Worm (Caenorhabditis elegans) whole organism, late embryonic: ENCODE data around the gene R52.6.

ENCODE experiments used
- C38D4.7 ChIP-seq: fragments of 200-800 bp; sonication (Bioruptor generic); optimal IDR thresholded peaks from 2 replicates; lab custom pipeline; 2018; ENCODE audit warnings: mild to moderate bottlenecking, missing genetic modification characterization, moderate library complexity, missing compliant biosample characterization
- F13H6.1 ChIP-seq: sonication (generic microtip); optimal IDR thresholded peaks from 2 replicates; lab custom pipeline; 2016; ENCODE audit warnings: missing genetic modification characterization, missing compliant biosample characterization
- K09A11.1 ChIP-seq: sonication (generic microtip); optimal IDR thresholded peaks from 2 replicates; lab custom pipeline; 2017; ENCODE audit warnings: antibody characterized with exemption, mild to moderate bottlenecking, missing genetic modification characterization, missing compliant biosample characterization; ENCODE audit not compliant: insufficient read depth
- T23F11.4 ChIP-seq: fragments of 200-800 bp; sonication (Bioruptor generic); optimal IDR thresholded peaks from 2 replicates; lab custom pipeline; 2018; ENCODE audit warnings: mild to moderate bottlenecking, missing genetic modification characterization, missing compliant biosample characterization
- ceh-14 ChIP-seq: sonication (generic microtip); optimal IDR thresholded peaks from 2 replicates; lab custom pipeline; 2016; ENCODE audit warnings: missing genotype, missing genetic modification characterization, missing compliant biosample characterization
- ceh-19 ChIP-seq: fragments of 200-800 bp; sonication (Bioruptor generic); optimal IDR thresholded peaks from 2 replicates; lab custom pipeline; 2018; ENCODE audit warnings: mild to moderate bottlenecking, missing genetic modification characterization, missing compliant biosample characterization
- ceh-2 ChIP-seq: sonication (generic microtip); optimal IDR thresholded peaks from 2 replicates; lab custom pipeline; 2016; ENCODE audit warnings: missing genotype, missing genetic modification characterization, missing compliant biosample characterization
- ceh-22 ChIP-seq: sonication (generic microtip); optimal IDR thresholded peaks from 2 replicates; lab custom pipeline; 2017; ENCODE audit warnings: missing biosample characterization, missing genetic modification characterization
- ceh-24 ChIP-seq: sonication (generic microtip); optimal IDR thresholded peaks from 2 replicates; lab custom pipeline; 2016; ENCODE audit warnings: mild to moderate bottlenecking, missing genetic modification characterization, missing compliant biosample characterization
- ceh-30 ChIP-seq: fragments of 150-350 bp; optimal IDR thresholded peaks from 2 replicates; lab custom pipeline; 2014; ENCODE audit warnings: missing biosample characterization, missing genetic modification characterization
- ceh-31 ChIP-seq: sonication (generic microtip); optimal IDR thresholded peaks from 2 replicates; lab custom pipeline; 2016; ENCODE audit warnings: missing genetic modification characterization, missing compliant biosample characterization
- ceh-34 ChIP-seq: sonication (generic microtip); optimal IDR thresholded peaks from 2 replicates; lab custom pipeline; 2016; ENCODE audit warnings: mild to moderate bottlenecking, missing genetic modification characterization, missing compliant biosample characterization
- ceh-45 ChIP-seq: fragments of 200-800 bp; sonication (Bioruptor generic); IDR thresholded peaks from 2 replicates; pipeline ENCODE4 v1.3.6; 2022; ENCODE audit warnings: missing genetic modification reagents, missing genetic modification characterization, missing compliant biosample characterization
- ceh-6 ChIP-seq: fragments of 200-800 bp; sonication (Bioruptor generic); optimal IDR thresholded peaks from 2 replicates; lab custom pipeline; 2018; ENCODE audit warnings: mild to moderate bottlenecking, missing genetic modification characterization, missing compliant biosample characterization
- ceh-9 ChIP-seq: sonication (generic microtip); optimal IDR thresholded peaks from 2 replicates; lab custom pipeline; 2016; ENCODE audit warnings: mild to moderate bottlenecking, missing genetic modification characterization, inconsistent platforms, missing compliant biosample characterization
- che-1 ChIP-seq: sonication (generic microtip); optimal IDR thresholded peaks from 2 replicates; lab custom pipeline; 2016; ENCODE audit warnings: mild to moderate bottlenecking, missing genetic modification characterization, missing compliant biosample characterization
- dmd-4 ChIP-seq: sonication (generic microtip); optimal IDR thresholded peaks from 2 replicates; lab custom pipeline; 2016; ENCODE audit warnings: borderline replicate concordance, missing genetic modification characterization, missing compliant biosample characterization
- dve-1 ChIP-seq: sonication (generic microtip); optimal IDR thresholded peaks from 2 replicates; lab custom pipeline; 2017; ENCODE audit warnings: antibody characterized with exemption, mild to moderate bottlenecking, missing genetic modification characterization, missing compliant biosample characterization
- elt-2 ChIP-seq: sonication (generic microtip); optimal IDR thresholded peaks from 2 replicates; lab custom pipeline; 2016; ENCODE audit warnings: missing genetic modification reagents, missing genetic modification characterization, missing compliant biosample characterization
- elt-4 ChIP-seq: sonication (generic microtip); optimal IDR thresholded peaks from 2 replicates; lab custom pipeline; 2016; ENCODE audit warnings: missing genetic modification characterization, missing compliant biosample characterization
- ets-4 ChIP-seq: sonication (generic microtip); optimal IDR thresholded peaks from 2 replicates; lab custom pipeline; 2016; ENCODE audit warnings: missing genetic modification characterization, missing compliant biosample characterization
- fkh-10 ChIP-seq: fragments of 150-350 bp; optimal IDR thresholded peaks from 2 replicates; lab custom pipeline; 2014; ENCODE audit warnings: missing biosample characterization, missing genetic modification reagents, missing genetic modification characterization
- gmeb-2 ChIP-seq: sonication (generic microtip); optimal IDR thresholded peaks from 2 replicates; lab custom pipeline; 2016; ENCODE audit warnings: missing genetic modification characterization, inconsistent platforms, missing compliant biosample characterization
- hlh-15 ChIP-seq: sonication (generic microtip); optimal IDR thresholded peaks from 2 replicates; lab custom pipeline; 2016; ENCODE audit warnings: missing genetic modification characterization, missing compliant biosample characterization
- nfya-1 ChIP-seq: sonication (generic microtip); optimal IDR thresholded peaks from 2 replicates; lab custom pipeline; 2017; ENCODE audit warnings: missing genetic modification characterization, mild to moderate bottlenecking, missing compliant biosample characterization, antibody characterized with exemption, moderate library complexity
- nhr-11 ChIP-seq: fragments of 150-350 bp; optimal IDR thresholded peaks from 2 replicates; lab custom pipeline; 2014; ENCODE audit warnings: missing biosample characterization, missing genetic modification characterization
- npax-4 ChIP-seq: sonication (generic microtip); optimal IDR thresholded peaks from 2 replicates; lab custom pipeline; 2016; ENCODE audit warnings: missing genetic modification characterization, missing compliant biosample characterization
- pag-3 ChIP-seq: sonication (generic microtip); optimal IDR thresholded peaks from 2 replicates; lab custom pipeline; 2016; ENCODE audit warnings: missing compliant biosample characterization, missing genetic modification characterization, borderline replicate concordance
- pat-9 ChIP-seq: fragments of 200-800 bp; sonication (Bioruptor generic); optimal IDR thresholded peaks from 2 replicates; lab custom pipeline; 2018; ENCODE audit warnings: mild to moderate bottlenecking, missing genetic modification characterization, moderate library complexity, missing compliant biosample characterization
- pros-1 ChIP-seq: fragments of 150-350 bp; optimal IDR thresholded peaks from 2 replicates; lab custom pipeline; 2014; ENCODE audit warnings: missing biosample characterization, missing genetic modification reagents, missing genetic modification characterization
- sox-2 ChIP-seq: fragments of 200-800 bp; sonication (Bioruptor generic); IDR thresholded peaks from 2 replicates; pipeline ENCODE4 v1.3.6; 2022; ENCODE audit warnings: missing genetic modification reagents, missing genetic modification characterization, missing compliant biosample characterization
- syd-9 ChIP-seq: sonication (generic microtip); optimal IDR thresholded peaks from 2 replicates; lab custom pipeline; 2016; ENCODE audit warnings: mild to moderate bottlenecking, missing genetic modification characterization, moderate library complexity, missing compliant biosample characterization
- ttx-3 ChIP-seq: sonication (generic microtip); optimal IDR thresholded peaks from 2 replicates; lab custom pipeline; 2016; ENCODE audit warnings: missing genetic modification reagents, missing genetic modification characterization, missing compliant biosample characterization
- unc-3 ChIP-seq, 2 experiments: fragments of 200-800 bp in 1 of 2; sonication (Bioruptor generic) in 1 of 2; sonication (generic microtip) in 1 of 2; conservative IDR thresholded peaks in 1 of 2; optimal IDR thresholded peaks in 1 of 2; 2 replicates each; pipeline versions ENCODE4 v1.3.6 to Lab custom; 2016 to 2022; ENCODE audit warnings: missing compliant biosample characterization in 2 of 2, missing genetic modification characterization in 2 of 2, missing genetic modification reagents in 1 of 2
- unc-55 ChIP-seq: sonication (generic microtip); optimal IDR thresholded peaks from 2 replicates; lab custom pipeline; 2017; ENCODE audit warnings: missing biosample characterization, missing genetic modification reagents, missing genetic modification characterization
- unc-86 ChIP-seq: sonication (generic microtip); optimal IDR thresholded peaks from 2 replicates; lab custom pipeline; 2016; ENCODE audit warnings: missing genetic modification characterization, missing compliant biosample characterization
- zip-5 ChIP-seq: sonication (generic microtip); optimal IDR thresholded peaks from 2 replicates; lab custom pipeline; 2016; ENCODE audit warnings: missing genetic modification characterization, missing compliant biosample characterization
- ztf-16 ChIP-seq: sonication (generic microtip); optimal IDR thresholded peaks from 2 replicates; lab custom pipeline; 2017; ENCODE audit warnings: missing genetic modification characterization, missing compliant biosample characterization

R52.6 gene

DNA sequence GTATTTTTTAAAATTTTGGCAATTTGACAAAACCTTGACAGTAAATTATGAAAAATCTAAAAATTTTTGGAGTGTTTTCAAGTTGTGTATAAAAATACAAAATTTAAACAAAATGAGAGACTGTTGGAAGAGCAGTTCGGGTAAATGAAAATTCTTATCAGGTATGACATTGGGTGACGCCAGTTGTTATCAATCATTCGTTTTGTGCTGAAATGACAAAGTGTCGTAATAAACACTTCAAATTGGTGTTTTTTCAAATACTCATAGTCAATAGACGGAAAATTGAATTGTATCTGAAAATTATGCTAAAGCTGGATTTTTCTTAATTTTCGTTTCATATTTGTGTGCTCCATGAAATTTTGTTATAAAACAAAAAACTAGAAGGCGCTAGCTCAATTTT lies 9.9 kb upstream of the R52.6 start:
- TF ChIP-seq unc-55 (GFP tag; lab: Kevin White, UChicago) (no peak), K09A11.1 (tag; lab: Kevin White, UChicago) (no peak), unc-86 (tag; lab: Kevin White, UChicago) (no peak), pag-3 (tag; lab: Kevin White, UChicago) (no peak), fkh-10 (no peak), C38D4.7 (no peak), pros-1 (tag; lab: Kevin White, UChicago) (no peak), dmd-4 (tag; lab: Kevin White, UChicago) (no peak), elt-2 (tag; lab: Kevin White, UChicago) (no peak), zip-5 (tag; lab: Kevin White, UChicago) (no peak), gmeb-2 (tag; lab: Kevin White, UChicago) (no peak), ceh-2 (tag; lab: Kevin White, UChicago) (no peak), syd-9 (tag; lab: Kevin White, UChicago) (no peak), ztf-16 (tag; lab: Kevin White, UChicago) (no peak), nhr-11 (tag; lab: Kevin White, UChicago) (no peak), ttx-3 (tag; lab: Kevin White, UChicago) (no peak), ceh-45 (no peak), ceh-14 (tag; lab: Kevin White, UChicago) (no peak), T23F11.4 (GFP tag; lab: Kevin White, UChicago) (no peak), ceh-9 (tag; lab: Kevin White, UChicago) (no peak)
- TF ChIP-seq, all 69 proteins: peak for 0

DNA sequence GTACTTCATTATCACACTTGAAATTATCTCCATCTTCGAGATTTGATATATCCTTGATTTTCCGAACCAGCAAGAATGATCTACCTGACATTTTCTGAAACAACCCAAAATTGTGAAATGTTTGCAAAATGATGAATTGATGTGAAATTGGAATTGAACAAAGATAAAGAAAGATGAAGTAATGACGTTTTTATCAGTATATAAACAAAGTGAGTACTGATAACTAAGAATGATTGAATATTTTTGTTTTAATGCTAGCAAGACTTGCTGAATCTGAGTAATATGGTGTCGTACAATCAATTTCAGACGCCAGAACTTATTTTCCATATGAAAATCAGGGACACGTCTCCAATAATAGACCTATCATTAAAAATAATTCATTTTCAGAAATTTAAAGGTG lies 9.2 kb upstream of the R52.6 start, which contains the start of gene math-37:
Gene math-37 (minus strand): TSS at position 101 of the 400 bp plus-strand sequence.
- TF ChIP-seq ceh-24 (tag; lab: Kevin White, UChicago) = no peak
- no peak for TF ChIP-seq ceh-31 (tag; lab: Kevin White, UChicago)
- TF ChIP-seq unc-3 (GFP tag; conservative IDR thresholded peaks at IDR 0.05; lab: Robert Waterston, UW) = no peak
- no peak for TF ChIP-seq unc-3 (tag; optimal IDR thresholded peaks at IDR 0.05; lab: Kevin White, UChicago)
- no peak for TF ChIP-seq ceh-19 (GFP tag; lab: Kevin White, UChicago)
- TF ChIP-seq ceh-22 (tag; lab: Kevin White, UChicago) = no peak
- TF ChIP-seq dve-1 (tag; lab: Kevin White, UChicago) = no peak
- no peak for TF ChIP-seq ceh-6 (GFP tag; lab: Kevin White, UChicago)
- no peak for TF ChIP-seq K09A11.1 (tag; lab: Kevin White, UChicago)
- TF ChIP-seq elt-4 (tag; lab: Kevin White, UChicago) = no peak

DNA sequence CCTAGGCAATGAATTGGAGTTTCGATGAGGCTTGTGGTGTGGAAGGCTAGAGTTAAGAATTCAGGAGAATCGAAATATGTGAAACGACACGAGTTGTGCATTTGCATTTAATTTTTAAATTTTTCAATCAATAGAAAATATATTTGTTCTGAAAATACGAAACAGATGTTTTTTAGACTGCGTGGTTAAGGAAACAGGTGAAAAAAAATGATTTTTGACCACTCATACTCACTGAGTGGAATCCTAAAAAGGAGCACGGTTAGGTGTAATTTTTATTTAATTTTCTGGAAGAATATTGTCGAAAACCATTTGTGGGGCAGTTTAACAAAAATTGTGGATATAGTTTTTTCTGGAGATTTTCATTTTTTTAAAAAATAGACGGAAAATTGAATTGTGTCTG lies 3.9 kb upstream of the R52.6 start, which contains the start of gene srh-195:
Gene srh-195 (minus strand): TSS at position 101 of the 400 bp plus-strand sequence.
- TF ChIP-seq ceh-30 (tag; lab: Kevin White, UChicago) = no peak
- no peak for TF ChIP-seq hlh-15 (tag; lab: Kevin White, UChicago)
- TF ChIP-seq dve-1 (tag; lab: Kevin White, UChicago) = no peak
- TF ChIP-seq nhr-11 (tag; lab: Kevin White, UChicago) = no peak
- TF ChIP-seq F13H6.1 (tag; lab: Kevin White, UChicago) = no peak
- TF ChIP-seq unc-55 (GFP tag; lab: Kevin White, UChicago) = no peak
- TF ChIP-seq ceh-31 (tag; lab: Kevin White, UChicago) = no peak
- TF ChIP-seq ets-4 (tag; lab: Kevin White, UChicago) = no peak
- no peak for TF ChIP-seq zip-5 (tag; lab: Kevin White, UChicago)
- TF ChIP-seq nfya-1 (tag; lab: Kevin White, UChicago) = no peak
- TF ChIP-seq npax-4 (tag; lab: Kevin White, UChicago) = no peak
- TF ChIP-seq sox-2 = no peak
- TF ChIP-seq pat-9 (tag; lab: Kevin White, UChicago) = no peak
- TF ChIP-seq che-1 (tag; lab: Kevin White, UChicago) = no peak
- TF ChIP-seq ceh-34 (tag; lab: Kevin White, UChicago) = no peak
